Worm (Caenorhabditis elegans) whole organism, L4 larva: ENCODE results near the gene srsx-11.

Source experiments
- ZK546.5 ChIP-seq, 2 experiments: sonication (generic microtip); optimal IDR thresholded peaks; 2 replicates each; lab custom pipeline; 2017; ENCODE audit warnings: missing biosample characterization in 2 of 2, missing genetic modification characterization in 2 of 2
- aly-2 ChIP-seq: sonication (generic microtip); optimal IDR thresholded peaks from 2 replicates; lab custom pipeline; 2018; ENCODE audit warnings: missing biosample characterization, missing genetic modification characterization
- lsy-2 ChIP-seq, 2 experiments: fragments of 150-350 bp in 1 of 2; sonication (generic microtip) in 1 of 2; optimal IDR thresholded peaks; 2 replicates each; lab custom pipeline; 2014 to 2017; ENCODE audit warnings: missing biosample characterization in 2 of 2, missing genetic modification characterization in 2 of 2
- mep-1 ChIP-seq: fragments of 150-350 bp; sonication (generic microtip); optimal IDR thresholded peaks from 3 replicates; lab custom pipeline; 2014; ENCODE audit warnings: missing biosample characterization, missing genetic modification characterization
- nhr-10 ChIP-seq: fragments of 150-350 bp; optimal IDR thresholded peaks from 2 replicates; lab custom pipeline; 2014; ENCODE audit warnings: missing biosample characterization, missing genetic modification characterization
- nhr-28 ChIP-seq: fragments of 150-350 bp; optimal IDR thresholded peaks from 2 replicates; lab custom pipeline; 2014; ENCODE audit warnings: missing biosample characterization, missing genetic modification characterization
- nhr-41 ChIP-seq: fragments of 200-800 bp; sonication (Bioruptor generic); IDR thresholded peaks from 2 replicates; pipeline ENCODE4 v1.3.6; 2022; ENCODE audit warnings: missing genetic modification reagents, missing genetic modification characterization, missing compliant biosample characterization
- skn-1 ChIP-seq: fragments of 150-350 bp; optimal IDR thresholded peaks from 2 replicates; lab custom pipeline; 2014; ENCODE audit warnings: missing biosample characterization, missing genetic modification characterization
- snpc-4 ChIP-seq: fragments of 150-350 bp; optimal IDR thresholded peaks from 2 replicates; lab custom pipeline; 2014; ENCODE audit warnings: missing biosample characterization, missing genetic modification characterization
- unc-62 ChIP-seq, 3 experiments: fragments of 150-350 bp in 1 of 3; sonication (generic microtip); optimal IDR thresholded peaks in 2 of 3; peaks in 1 of 3; 1 replicate in 1 of 3; 2 replicates in 2 of 3; lab custom pipeline; 2014 to 2017; ENCODE audit warnings: missing biosample characterization in 3 of 3, missing genetic modification characterization in 3 of 3, missing genetic modification reagents in 3 of 3, missing genotype in 1 of 3
- ztf-11 ChIP-seq: fragments of 150-350 bp; optimal IDR thresholded peaks from 2 replicates; lab custom pipeline; 2014; ENCODE audit warnings: missing biosample characterization, missing genetic modification characterization

ce11 chrV:4965790-4966189, 13.2 kb downstream of the srsx-11 start:
- TF ChIP-seq nhr-41: no peak
- TF ChIP-seq unc-62 (GFP tag; optimal IDR thresholded peaks at IDR 0.05 in 1 of 2; lab: Kevin White, UChicago): no peak
- TF ChIP-seq unc-62 (tag; optimal IDR thresholded peaks at IDR 0.05; lab: Kevin White, UChicago): no peak
- TF ChIP-seq snpc-4 (tag; lab: Kevin White, UChicago): no peak
- no peak for TF ChIP-seq ZK546.5 (tag; optimal IDR thresholded peaks at IDR 0.05; lab: Kevin White, UChicago)
- TF ChIP-seq nhr-10 (tag; lab: Kevin White, UChicago): no peak
- TF ChIP-seq lsy-2 (tag; optimal IDR thresholded peaks at IDR 0.05; lab: Kevin White, UChicago): no peak
- peak; percentile 24 for TF ChIP-seq nhr-28 (tag; lab: Kevin White, UChicago)
- TF ChIP-seq skn-1: no peak
- TF ChIP-seq mep-1 (tag; lab: Kevin White, UChicago): no peak
- TF ChIP-seq ztf-11 (tag; lab: Kevin White, UChicago): no peak
- TF ChIP-seq aly-2 (tag; lab: Kevin White, UChicago): no peak
